Fruit fly (Drosophila melanogaster) whole organism, embryonic: ENCODE data around the gene CG10761.
A peak's percentile ranks its signal among the peaks of the same experiment; 100 is the strongest.

Experiments used
- Bgb ChIP-seq: fragments of 200-800 bp; sonication (Bioruptor generic); IDR thresholded peaks from 2 replicates; pipeline ENCODE4 v1.3.6; 2022; ENCODE audit warnings: missing biosample characterization, missing genetic modification characterization; ENCODE audit not compliant: partially characterized antibody
- CG10366 ChIP-seq: fragments of 200-800 bp; sonication (Bioruptor generic); IDR thresholded peaks from 2 replicates; pipeline ENCODE4 v1.3.6; 2022; ENCODE audit warnings: missing biosample characterization, missing genetic modification characterization
- CG11504 ChIP-seq: fragments of 200-800 bp; sonication (Bioruptor generic); optimal IDR thresholded peaks from 3 replicates; lab custom pipeline; 2019; ENCODE audit warnings: missing biosample characterization, mild to moderate bottlenecking, missing genetic modification characterization, moderate library complexity
- CG11560 ChIP-seq: fragments of 200-800 bp; sonication (Bioruptor generic); IDR thresholded peaks from 3 replicates; pipeline ENCODE4 v1.3.6; 2022; ENCODE audit warnings: missing biosample characterization, missing genetic modification characterization
- CG12155 ChIP-seq: fragments of 200-800 bp; sonication (Bioruptor generic); optimal IDR thresholded peaks from 3 replicates; lab custom pipeline; 2016; ENCODE audit warnings: missing biosample characterization, missing genetic modification characterization
- CG13624 ChIP-seq: fragments of 200-800 bp; sonication (Bioruptor generic); optimal IDR thresholded peaks from 2 replicates; lab custom pipeline; 2016; ENCODE audit warnings: missing biosample characterization, missing genetic modification characterization
- CG14050 ChIP-seq: fragments of 200-800 bp; sonication (Bioruptor generic); IDR thresholded peaks from 3 replicates; pipeline ENCODE4 v1.3.6; 2022; ENCODE audit warnings: missing biosample characterization, missing genetic modification characterization
- CG17328 ChIP-seq: fragments of 200-800 bp; sonication (Bioruptor generic); IDR thresholded peaks from 2 replicates; pipeline ENCODE4 v1.3.6; 2022; ENCODE audit warnings: missing biosample characterization, missing genetic modification characterization
- CG17612 ChIP-seq: fragments of 200-800 bp; sonication (Bioruptor generic); IDR thresholded peaks from 2 replicates; pipeline ENCODE4 v1.3.6; 2022; ENCODE audit warnings: missing biosample characterization, missing genetic modification characterization
- CG34376 ChIP-seq: fragments of 200-800 bp; sonication (Bioruptor generic); optimal IDR thresholded peaks from 2 replicates; lab custom pipeline; 2018; ENCODE audit warnings: missing biosample characterization, mild to moderate bottlenecking, missing genetic modification characterization
- CG34422 ChIP-seq: fragments of 200-800 bp; sonication (Bioruptor generic); IDR thresholded peaks from 3 replicates; pipeline ENCODE4 v1.3.6; 2022; ENCODE audit warnings: missing biosample characterization, missing genetic modification characterization
- CG3726 ChIP-seq: fragments of 200-800 bp; sonication (Bioruptor generic); IDR thresholded peaks from 3 replicates; pipeline ENCODE4, ENCODE4 v1.3.6; 2022; ENCODE audit warnings: missing biosample characterization, missing genetic modification characterization
- CG6813 ChIP-seq: fragments of 200-800 bp; sonication (Bioruptor generic); optimal IDR thresholded peaks from 2 replicates; lab custom pipeline; 2017; ENCODE audit warnings: missing biosample characterization, missing genetic modification characterization, mild to moderate bottlenecking, moderate library complexity, missing genetic modification reagents
- CG7786 ChIP-seq: fragments of 200-800 bp; sonication (Bioruptor generic); optimal IDR thresholded peaks from 2 replicates; lab custom pipeline; 2016; ENCODE audit warnings: missing biosample characterization, missing genetic modification characterization
- CG8478 ChIP-seq: fragments of >200 bp; optimal IDR thresholded peaks from 2 replicates; lab custom pipeline; 2018
- CG9609 ChIP-seq: fragments of 200-800 bp; sonication (Bioruptor generic); optimal IDR thresholded peaks from 3 replicates; lab custom pipeline; 2016; ENCODE audit warnings: missing biosample characterization, missing genetic modification characterization
- CG9932 ChIP-seq: fragments of 200-800 bp; sonication (Bioruptor generic); IDR thresholded peaks from 2 replicates; pipeline ENCODE4 v1.3.6; 2022; ENCODE audit warnings: missing biosample characterization, missing genetic modification characterization
- CHES-1-like ChIP-seq: fragments of 200-800 bp; sonication (Bioruptor generic); optimal IDR thresholded peaks from 2 replicates; lab custom pipeline; 2016; ENCODE audit warnings: missing biosample characterization, missing genetic modification characterization
- Deaf1 ChIP-seq: fragments of 200-800 bp; optimal IDR thresholded peaks from 3 replicates; lab custom pipeline; 2019; ENCODE audit warnings: missing biosample characterization, mild to moderate bottlenecking, missing genetic modification characterization, moderate library complexity
- HmgD ChIP-seq: fragments of 200-800 bp; sonication (Bioruptor generic); optimal IDR thresholded peaks from 3 replicates; lab custom pipeline; 2016; ENCODE audit warnings: missing biosample characterization, missing genetic modification characterization
- Hr51 ChIP-seq, 2 experiments: fragments of 200-800 bp; sonication (Bioruptor generic); optimal IDR thresholded peaks; 2 replicates in 1 of 2; 3 replicates in 1 of 2; lab custom pipeline; 2016 to 2018; ENCODE audit warnings: missing biosample characterization in 2 of 2, missing genetic modification characterization in 2 of 2, mild to moderate bottlenecking in 1 of 2, moderate library complexity in 1 of 2
- Hsf ChIP-seq: fragments of 200-800 bp; sonication (Bioruptor generic); optimal IDR thresholded peaks from 3 replicates; lab custom pipeline; 2016; ENCODE audit warnings: missing biosample characterization, missing genetic modification characterization
- Med ChIP-seq: fragments of 200-800 bp; sonication (Bioruptor generic); peaks from one replicate; lab custom pipeline; 2016; ENCODE audit warnings: missing biosample characterization, missing genetic modification characterization, mild to moderate bottlenecking, inconsistent platforms, moderate library complexity
- NFAT ChIP-seq: fragments of 200-800 bp; sonication (Bioruptor generic); IDR thresholded peaks from 2 replicates; pipeline ENCODE4 v1.3.6; 2022; ENCODE audit warnings: missing biosample characterization, missing genetic modification characterization
- Poxn ChIP-seq: fragments of 200-800 bp; sonication (Bioruptor generic); IDR thresholded peaks from 2 replicates; pipeline ENCODE4 v1.3.6; 2022; ENCODE audit warnings: missing biosample characterization, missing genetic modification characterization
- Ptx1 ChIP-seq: fragments of 200-800 bp; sonication (Bioruptor generic); IDR thresholded peaks from 2 replicates; pipeline ENCODE4 v1.3.6; 2022; ENCODE audit warnings: missing biosample characterization, missing genetic modification characterization
- Sox102F ChIP-seq: fragments of 200-800 bp; sonication (Bioruptor generic); optimal IDR thresholded peaks from 2 replicates; lab custom pipeline; 2018; ENCODE audit warnings: missing biosample characterization, mild to moderate bottlenecking, missing genetic modification characterization, moderate library complexity
- Sry-δ ChIP-seq: fragments of 200-800 bp; sonication (Bioruptor generic); optimal IDR thresholded peaks from 2 replicates; lab custom pipeline; 2016; ENCODE audit warnings: missing biosample characterization, missing genetic modification characterization
- Stat92E ChIP-seq, 3 experiments: fragments of >200 bp in 2 of 3; fragments of 200-800 bp in 1 of 3; sonication (Bioruptor generic) in 1 of 3; optimal IDR thresholded peaks; 2 replicates each; lab custom pipeline; 2017 to 2019; ENCODE audit warnings: missing biosample characterization in 3 of 3, missing genetic modification characterization in 3 of 3, mild to moderate bottlenecking in 1 of 3, moderate library complexity in 1 of 3
- abd-A ChIP-seq: fragments of 200-800 bp; sonication (Bioruptor generic); optimal IDR thresholded peaks from 3 replicates; lab custom pipeline; 2019; ENCODE audit warnings: missing biosample characterization, mild to moderate bottlenecking, missing genetic modification characterization, moderate library complexity
- caup ChIP-seq: fragments of 200-800 bp; sonication (Bioruptor generic); optimal IDR thresholded peaks from 3 replicates; lab custom pipeline; 2017; ENCODE audit warnings: missing biosample characterization, mild to moderate bottlenecking, missing genetic modification characterization, moderate library complexity; ENCODE audit not compliant: severe bottlenecking
- chinmo ChIP-seq: fragments of 200-800 bp; sonication (Bioruptor generic); IDR thresholded peaks from 4 replicates; pipeline ENCODE4 v1.3.6; 2022; ENCODE audit warnings: missing biosample characterization, missing genetic modification characterization; ENCODE audit not compliant: partially characterized antibody
- chm ChIP-seq: fragments of 200-800 bp; sonication (Bioruptor generic); IDR thresholded peaks from 2 replicates; pipeline ENCODE4 v1.3.6; 2022; ENCODE audit warnings: missing biosample characterization, missing genetic modification characterization
- crol ChIP-seq: fragments of 200-800 bp; sonication (Bioruptor generic); IDR thresholded peaks from 2 replicates; pipeline ENCODE4 v1.3.6; 2022; ENCODE audit warnings: missing biosample characterization, missing genetic modification characterization
- cwo ChIP-seq: fragments of 200-800 bp; sonication (Bioruptor generic); optimal IDR thresholded peaks from 3 replicates; lab custom pipeline; 2017; ENCODE audit warnings: missing biosample characterization, missing genetic modification characterization, mild to moderate bottlenecking, moderate library complexity, missing genetic modification reagents
- ewg ChIP-seq: fragments of 200-800 bp; sonication (Bioruptor generic); optimal IDR thresholded peaks from 3 replicates; lab custom pipeline; 2017; ENCODE audit warnings: mild to moderate bottlenecking, missing biosample characterization, missing genetic modification reagents, missing genetic modification characterization
- ind ChIP-seq: fragments of 200-800 bp; sonication (Bioruptor generic); optimal IDR thresholded peaks from 3 replicates; lab custom pipeline; 2016; ENCODE audit warnings: missing biosample characterization, missing genetic modification characterization
- kah ChIP-seq: fragments of 200-800 bp; sonication (Bioruptor generic); optimal IDR thresholded peaks from 2 replicates; lab custom pipeline; 2018; ENCODE audit warnings: missing biosample characterization, mild to moderate bottlenecking, missing genetic modification characterization
- kay ChIP-seq: fragments of 200-800 bp; sonication (Bioruptor generic); optimal IDR thresholded peaks from 2 replicates; lab custom pipeline; 2016; ENCODE audit warnings: missing biosample characterization, missing genetic modification characterization
- lola ChIP-seq, 3 experiments: fragments of >200 bp in 2 of 3; fragments of 200-800 bp in 1 of 3; sonication (Bioruptor generic) in 1 of 3; optimal IDR thresholded peaks; 2 replicates each; lab custom pipeline; 2017 to 2019; ENCODE audit warnings: missing biosample characterization in 3 of 3, missing genetic modification characterization in 3 of 3, mild to moderate bottlenecking in 1 of 3, moderate library complexity in 1 of 3
- mam ChIP-seq: fragments of 200-800 bp; sonication (Bioruptor generic); optimal IDR thresholded peaks from 3 replicates; lab custom pipeline; 2016; ENCODE audit warnings: missing biosample characterization, missing genetic modification characterization
- mirr ChIP-seq: fragments of 200-800 bp; sonication (Bioruptor generic); optimal IDR thresholded peaks from 3 replicates; lab custom pipeline; 2018; ENCODE audit warnings: missing biosample characterization, mild to moderate bottlenecking, missing genetic modification characterization
- nom ChIP-seq: fragments of 200-800 bp; sonication (Bioruptor generic); optimal IDR thresholded peaks from 2 replicates; lab custom pipeline; 2017; ENCODE audit warnings: missing biosample characterization, missing genetic modification characterization, mild to moderate bottlenecking, moderate library complexity, missing genetic modification reagents
- shn ChIP-seq: fragments of 200-800 bp; sonication (Bioruptor generic); optimal IDR thresholded peaks from 3 replicates; lab custom pipeline; 2016; ENCODE audit warnings: missing biosample characterization, missing genetic modification characterization
- slbo ChIP-seq: fragments of 200-800 bp; sonication (Bioruptor generic); IDR thresholded peaks from 2 replicates; pipeline ENCODE4 v1.3.6; 2022; ENCODE audit warnings: missing biosample characterization, missing genetic modification characterization
- unc-4 ChIP-seq: fragments of 200-800 bp; sonication (Bioruptor generic); IDR thresholded peaks from 2 replicates; pipeline ENCODE4 v1.3.6; 2022; ENCODE audit warnings: missing biosample characterization, missing genetic modification characterization; ENCODE audit not compliant: partially characterized antibody
- unpg ChIP-seq: fragments of 200-800 bp; sonication (Bioruptor generic); optimal IDR thresholded peaks from 3 replicates; lab custom pipeline; 2018; ENCODE audit warnings: missing biosample characterization, mild to moderate bottlenecking, missing genetic modification characterization, moderate library complexity
- zfh2 ChIP-seq: fragments of 200-800 bp; sonication (Bioruptor generic); optimal IDR thresholded peaks from 2 replicates; lab custom pipeline; 2016; ENCODE audit warnings: missing biosample characterization, missing genetic modification characterization

The CG10761 gene

dm6 chrX:8141353-8142066 lies 21.1 kb downstream of the CG10761 start (continued):
- TF ChIP-seq HmgD: peak; percentile 11
- TF ChIP-seq caup (GFP tag; lab: Kevin White, UChicago): peak; percentile 17
- peak; percentile 35; the same call in 1 of the 2 replicates for TF ChIP-seq Bgb
- peak; percentile 36 for TF ChIP-seq CG7786 (GFP tag; lab: Kevin White, UChicago)
- peak; percentile 90 for TF ChIP-seq Deaf1
- peak; percentile 82 for TF ChIP-seq abd-A (tag; lab: Kevin White, UChicago)
- peak; percentile 83 for TF ChIP-seq Med
- TF ChIP-seq slbo (GFP tag; lab: Robert Waterston, UW): peak; percentile 41; the same call in 1 of the 2 replicates
- TF ChIP-seq mam: peak; percentile 51
- peak; percentile 36 for TF ChIP-seq CG34376 (GFP tag; lab: Kevin White, UChicago)
- peak; percentile 37; the same call in 1 of the 2 replicates for TF ChIP-seq CG9932 (GFP tag; lab: Robert Waterston, UW)
- peak; percentile 18 for TF ChIP-seq shn (GFP tag; lab: Kevin White, UChicago)
- peak; percentile 3 for TF ChIP-seq mirr (GFP tag; lab: Kevin White, UChicago)
- TF ChIP-seq Hsf (GFP tag; lab: Kevin White, UChicago): peak; percentile 27
- no peak for TF ChIP-seq lola (GFP tag; optimal IDR thresholded peaks at IDR 0.05; lab: Kevin White, UChicago)
- TF ChIP-seq Hr51 (GFP tag; optimal IDR thresholded peaks at IDR 0.05; lab: Kevin White, UChicago): peak; percentile 23 to 37
- peak; percentile 8 for TF ChIP-seq CG12155
- TF ChIP-seq CG14050 (GFP tag; lab: Robert Waterston, UW): no peak
- peak; percentile 11 for TF ChIP-seq Sox102F
- no peak for TF ChIP-seq CG11560 (tag; lab: Robert Waterston, UW)
- no peak for TF ChIP-seq CG13624 (GFP tag; lab: Kevin White, UChicago)
- TF ChIP-seq CG8478 (lab: Kevin White, UChicago): peak; percentile 84
- peak; percentile 39 for TF ChIP-seq cwo (GFP tag; lab: Kevin White, UChicago)
- TF ChIP-seq CG6813: peak; percentile 6
- no peak for TF ChIP-seq ewg (GFP tag; lab: Kevin White, UChicago)
- TF ChIP-seq kah (GFP tag; lab: Kevin White, UChicago): peak; percentile 9
- TF ChIP-seq CG17328 (GFP tag; lab: Robert Waterston, UW): peak; percentile 21; the same call in 1 of the 2 replicates
- no peak for TF ChIP-seq Poxn
- peak; percentile 35; the same call in 1 of the 2 replicates for TF ChIP-seq NFAT
- peak; percentile 12; the same call in 1 of the 2 replicates for TF ChIP-seq CG10366 (GFP tag; lab: Robert Waterston, UW)
- TF ChIP-seq CG34422 (GFP tag; lab: Robert Waterston, UW): peak; percentile 77; the same call in 2 of the 3 replicates
- TF ChIP-seq chm (GFP tag; lab: Robert Waterston, UW): no peak
- TF ChIP-seq nom (GFP tag; lab: Kevin White, UChicago): peak; percentile 43
- TF ChIP-seq CG3726 (GFP tag; lab: Robert Waterston, UW): no peak
- 0 out of 4 replicates have a peak, but pooled peaks have one; percentile 61 for TF ChIP-seq chinmo
- TF ChIP-seq CG17612 (GFP tag; lab: Robert Waterston, UW): peak; percentile 27; the same call in 1 of the 2 replicates
- peak; percentile 24 for TF ChIP-seq CG11504
- no peak for TF ChIP-seq Stat92E (GFP tag; optimal IDR thresholded peaks at IDR 0.05; lab: Kevin White, UChicago)
- peak; percentile 10 for TF ChIP-seq ind (GFP tag; lab: Kevin White, UChicago)
- 0 out of 2 replicates have a peak, but pooled peaks have one; percentile 8 for TF ChIP-seq unc-4 (GFP tag; lab: Robert Waterston, UW)
- TF ChIP-seq unpg: peak; percentile 28
- no peak for TF ChIP-seq kay (GFP tag; lab: Kevin White, UChicago)
- no peak for TF ChIP-seq CG9609 (GFP tag; lab: Kevin White, UChicago)
- TF ChIP-seq Sry-δ: no peak
- peak; percentile 99 for TF ChIP-seq crol (GFP tag; lab: Robert Waterston, UW)
- TF ChIP-seq zfh2 (GFP tag; lab: Kevin White, UChicago): peak; percentile 24
- peak; percentile 11 for TF ChIP-seq CHES-1-like (GFP tag; lab: Kevin White, UChicago)
- no peak for TF ChIP-seq Ptx1 (GFP tag; lab: Robert Waterston, UW)
